Fruit fly (Drosophila melanogaster) whole organism, prepupa: ENCODE results near the gene Lgr4.

Experiments used
- CG10631 ChIP-seq: fragments of 200-800 bp; sonication (Bioruptor generic); optimal IDR thresholded peaks from 2 replicates; lab custom pipeline; 2016; ENCODE audit warnings: missing biosample characterization, missing genetic modification characterization
- CG10669 ChIP-seq: fragments of 200-800 bp; sonication (Bioruptor generic); optimal IDR thresholded peaks from 3 replicates; lab custom pipeline; 2018; ENCODE audit warnings: missing biosample characterization, mild to moderate bottlenecking, missing genetic modification characterization, moderate library complexity
- CG11294 ChIP-seq: fragments of 200-800 bp; sonication (Bioruptor generic); IDR thresholded peaks from 2 replicates; pipeline ENCODE4 v1.3.6; 2022; ENCODE audit warnings: missing biosample characterization, missing genetic modification characterization
- CG11762 ChIP-seq: fragments of 200-800 bp; sonication (Bioruptor generic); optimal IDR thresholded peaks from 3 replicates; lab custom pipeline; 2016; ENCODE audit warnings: missing biosample characterization, missing genetic modification characterization; ENCODE audit not compliant: insufficient read depth
- CG11902 ChIP-seq: fragments of 200-800 bp; sonication (Bioruptor generic); optimal IDR thresholded peaks from 3 replicates; lab custom pipeline; 2016; ENCODE audit warnings: missing biosample characterization, missing genetic modification characterization
- CG15336 ChIP-seq: fragments of 200-800 bp; sonication (Bioruptor generic); IDR thresholded peaks from 2 replicates; pipeline ENCODE4 v1.3.6; 2022; ENCODE audit warnings: missing biosample characterization, missing genetic modification characterization
- CG1621 ChIP-seq: fragments of 200-800 bp; sonication (Bioruptor generic); optimal IDR thresholded peaks from 3 replicates; lab custom pipeline; 2018; ENCODE audit warnings: missing biosample characterization, mild to moderate bottlenecking, missing genetic modification characterization
- CG3032 ChIP-seq: fragments of 200-800 bp; optimal IDR thresholded peaks from 2 replicates; lab custom pipeline; 2019; ENCODE audit warnings: missing biosample characterization, mild to moderate bottlenecking, missing genetic modification characterization, moderate library complexity
- CG31627 ChIP-seq: fragments of 200-800 bp; sonication (Bioruptor generic); optimal IDR thresholded peaks from 3 replicates; lab custom pipeline; 2016; ENCODE audit warnings: missing biosample characterization, missing genetic modification characterization
- CG32006 ChIP-seq: fragments of 200-800 bp; sonication (Bioruptor generic); optimal IDR thresholded peaks from 3 replicates; lab custom pipeline; 2017; ENCODE audit warnings: missing biosample characterization, mild to moderate bottlenecking, missing genetic modification characterization
- CG34406 ChIP-seq: fragments of 200-800 bp; sonication (Bioruptor generic); optimal IDR thresholded peaks from 3 replicates; lab custom pipeline; 2016; ENCODE audit warnings: missing biosample characterization, missing genetic modification characterization
- CG3919 ChIP-seq: fragments of 200-800 bp; sonication (Bioruptor generic); optimal IDR thresholded peaks from 3 replicates; lab custom pipeline; 2016; ENCODE audit warnings: missing biosample characterization, missing genetic modification characterization
- CG6163 ChIP-seq: fragments of 200-800 bp; sonication (Bioruptor generic); IDR thresholded peaks from 3 replicates; pipeline ENCODE4 v1.3.6; 2022; ENCODE audit warnings: missing biosample characterization, missing genetic modification characterization
- CG6792 ChIP-seq: fragments of 200-800 bp; sonication (Bioruptor generic); optimal IDR thresholded peaks from 3 replicates; lab custom pipeline; 2016; ENCODE audit warnings: missing biosample characterization, missing genetic modification characterization
- CG6854 ChIP-seq: fragments of 200-800 bp; sonication (Bioruptor generic); optimal IDR thresholded peaks from 2 replicates; lab custom pipeline; 2017; ENCODE audit warnings: missing biosample characterization, mild to moderate bottlenecking, missing genetic modification characterization
- CG7368 ChIP-seq: fragments of 200-800 bp; sonication (Bioruptor generic); optimal IDR thresholded peaks from 3 replicates; lab custom pipeline; 2016; ENCODE audit warnings: missing biosample characterization, missing genetic modification characterization
- CG8119 ChIP-seq: fragments of 200-800 bp; sonication (Bioruptor generic); IDR thresholded peaks from 3 replicates; pipeline ENCODE4 v1.3.6; 2022; ENCODE audit warnings: missing biosample characterization, missing genetic modification characterization
- CG8632 ChIP-seq: fragments of 200-800 bp; sonication (Bioruptor generic); optimal IDR thresholded peaks from 3 replicates; lab custom pipeline; 2016; ENCODE audit warnings: missing biosample characterization, missing genetic modification characterization
- CG9139 ChIP-seq: fragments of 200-800 bp; sonication (Bioruptor generic); optimal IDR thresholded peaks from 3 replicates; lab custom pipeline; 2017; ENCODE audit warnings: missing biosample characterization, mild to moderate bottlenecking, missing genetic modification characterization
- Eip93F ChIP-seq: fragments of 200-800 bp; sonication (Bioruptor generic); optimal IDR thresholded peaks from 2 replicates; lab custom pipeline; 2016; ENCODE audit warnings: missing biosample characterization, mild to moderate bottlenecking, missing genetic modification characterization
- Ets96B ChIP-seq: fragments of 200-800 bp; optimal IDR thresholded peaks from 2 replicates; lab custom pipeline; 2019; ENCODE audit warnings: missing biosample characterization, mild to moderate bottlenecking, missing genetic modification characterization, moderate library complexity
- Gug ChIP-seq: fragments of 200-800 bp; sonication (Bioruptor generic); IDR thresholded peaks from 2 replicates; pipeline ENCODE4 v1.3.6; 2022; ENCODE audit warnings: missing biosample characterization, missing genetic modification characterization
- Hr38 ChIP-seq: sonication (Bioruptor generic); optimal IDR thresholded peaks from 2 replicates; lab custom pipeline; 2016; ENCODE audit warnings: missing biosample characterization, missing genetic modification characterization
- Hr39 ChIP-seq: fragments of 200-800 bp; sonication (Bioruptor generic); optimal IDR thresholded peaks from 2 replicates; lab custom pipeline; 2016; ENCODE audit warnings: missing biosample characterization, missing genetic modification characterization
- Hr4 ChIP-seq: fragments of 200-800 bp; sonication (Bioruptor generic); optimal IDR thresholded peaks from 3 replicates; lab custom pipeline; 2016; ENCODE audit warnings: missing biosample characterization, missing genetic modification characterization
- Lpt ChIP-seq: fragments of 200-800 bp; sonication (Bioruptor generic); optimal IDR thresholded peaks from 3 replicates; lab custom pipeline; 2016; ENCODE audit warnings: missing biosample characterization, missing genetic modification characterization
- Met ChIP-seq: fragments of 200-800 bp; sonication (Bioruptor generic); optimal IDR thresholded peaks from 3 replicates; lab custom pipeline; 2016; ENCODE audit warnings: missing biosample characterization, missing genetic modification characterization
- OdsH ChIP-seq: fragments of 200-800 bp; sonication (Bioruptor generic); optimal IDR thresholded peaks from 3 replicates; lab custom pipeline; 2016; ENCODE audit warnings: missing biosample characterization, missing genetic modification characterization
- Sox14 ChIP-seq: fragments of 200-800 bp; sonication (Bioruptor generic); optimal IDR thresholded peaks from 3 replicates; lab custom pipeline; 2016; ENCODE audit warnings: missing biosample characterization, missing genetic modification characterization
- achi ChIP-seq: fragments of 200-800 bp; sonication (Bioruptor generic); optimal IDR thresholded peaks from 3 replicates; lab custom pipeline; 2016; ENCODE audit warnings: missing biosample characterization, missing genetic modification characterization
- acj6 ChIP-seq: fragments of 200-800 bp; sonication (Bioruptor generic); optimal IDR thresholded peaks from 3 replicates; lab custom pipeline; 2016; ENCODE audit warnings: missing biosample characterization, missing genetic modification characterization
- cyc ChIP-seq: fragments of 200-800 bp; sonication (Bioruptor generic); optimal IDR thresholded peaks from 3 replicates; lab custom pipeline; 2016; ENCODE audit warnings: missing biosample characterization, missing genetic modification characterization
- dac ChIP-seq: fragments of 200-800 bp; sonication (Bioruptor generic); optimal IDR thresholded peaks from 2 replicates; lab custom pipeline; 2017; ENCODE audit warnings: missing biosample characterization, mild to moderate bottlenecking, missing genetic modification characterization
- esn ChIP-seq: fragments of 200-800 bp; sonication (Bioruptor generic); optimal IDR thresholded peaks from 2 replicates; lab custom pipeline; 2016; ENCODE audit warnings: missing biosample characterization, mild to moderate bottlenecking, missing genetic modification characterization, moderate library complexity
- fd59A ChIP-seq: fragments of 200-800 bp; sonication (Bioruptor generic); optimal IDR thresholded peaks from 2 replicates; lab custom pipeline; 2017; ENCODE audit warnings: missing biosample characterization, mild to moderate bottlenecking, missing genetic modification characterization, missing genetic modification reagents
- fkh ChIP-seq: fragments of 200-800 bp; sonication (Bioruptor generic); optimal IDR thresholded peaks from 3 replicates; lab custom pipeline; 2017; ENCODE audit warnings: missing biosample characterization, mild to moderate bottlenecking, missing genetic modification characterization, moderate library complexity
- lz ChIP-seq: fragments of 200-800 bp; sonication (Bioruptor generic); optimal IDR thresholded peaks from 3 replicates; lab custom pipeline; 2016; ENCODE audit warnings: missing biosample characterization, missing genetic modification characterization
- pdm3 ChIP-seq: fragments of 200-800 bp; sonication (Bioruptor generic); optimal IDR thresholded peaks from 3 replicates; lab custom pipeline; 2016; ENCODE audit warnings: missing biosample characterization, missing genetic modification characterization
- salr ChIP-seq, 2 experiments: fragments of 200-800 bp; sonication (Bioruptor generic); optimal IDR thresholded peaks; 3 replicates each; lab custom pipeline; 2016 to 2018; ENCODE audit warnings: missing biosample characterization in 2 of 2, missing genetic modification characterization in 2 of 2, mild to moderate bottlenecking in 1 of 2
- spab ChIP-seq: fragments of 200-800 bp; sonication (Bioruptor generic); optimal IDR thresholded peaks from 2 replicates; lab custom pipeline; 2017; ENCODE audit warnings: missing biosample characterization, mild to moderate bottlenecking, missing genetic modification characterization, missing genetic modification reagents
- svp ChIP-seq: fragments of 200-800 bp; sonication (Bioruptor generic); peaks from one replicate; lab custom pipeline; 2016; ENCODE audit warnings: missing biosample characterization, missing genetic modification characterization
- topi ChIP-seq: fragments of 200-800 bp; sonication (Bioruptor generic); optimal IDR thresholded peaks from 3 replicates; lab custom pipeline; 2016; ENCODE audit warnings: missing biosample characterization, missing genetic modification characterization
- vri ChIP-seq: fragments of 200-800 bp; sonication (Bioruptor generic); optimal IDR thresholded peaks from 3 replicates; lab custom pipeline; 2016; ENCODE audit warnings: missing biosample characterization, mild to moderate bottlenecking, missing genetic modification characterization

Lgr4 gene

dm6 chrX:13127973-13128749, 60.8 kb downstream of the Lgr4 start (continued):
- TF ChIP-seq CG8119 (GFP tag; lab: Robert Waterston, UW) (peak; percentile 79; the same call in 2 of the 3 replicates), CG8632 (GFP tag; lab: Kevin White, UChicago) (peak; percentile 55), Met (peak; percentile 55), dac (no peak), CG6854 (GFP tag; lab: Kevin White, UChicago) (peak; percentile 23), topi (GFP tag; lab: Kevin White, UChicago) (peak; percentile 63), CG3919 (peak; percentile 64), CG32006 (GFP tag; lab: Kevin White, UChicago) (peak; percentile 51), CG11294 (GFP tag; lab: Robert Waterston, UW) (peak; percentile 30; the same call in 1 of the 2 replicates), vri (peak; percentile 42)
- TF ChIP-seq, all 60 proteins: peak for 52

dm6 chrX:13125559-13125958, 63.4 kb downstream of the Lgr4 start:
- no peak for TF ChIP-seq CG1621
- TF ChIP-seq dac = no peak
- no peak for TF ChIP-seq CG34406
- TF ChIP-seq CG6163 (GFP tag; lab: Robert Waterston, UW) = no peak
- TF ChIP-seq lz (GFP tag; lab: Kevin White, UChicago) = no peak
- no peak for TF ChIP-seq cyc (GFP tag; lab: Kevin White, UChicago)
- TF ChIP-seq CG11294 (GFP tag; lab: Robert Waterston, UW) = no peak
- TF ChIP-seq Lpt (GFP tag; lab: Kevin White, UChicago) = no peak
- no peak for TF ChIP-seq Hr39 (GFP tag; lab: Kevin White, UChicago)
- no peak for TF ChIP-seq Hr38 (GFP tag; lab: Kevin White, UChicago)

- TF ChIP-seq CG3919 = peak; percentile 2
- TF ChIP-seq CG11294 (GFP tag; lab: Robert Waterston, UW) = no peak
- peak; percentile 24 for TF ChIP-seq Met
- TF ChIP-seq CG11762 = no peak
- TF ChIP-seq CG32006 (GFP tag; lab: Kevin White, UChicago) = peak; percentile 57
- no peak for TF ChIP-seq Gug
- TF ChIP-seq esn (GFP tag; lab: Kevin White, UChicago) = no peak
- no peak for TF ChIP-seq CG11902 (GFP tag; lab: Kevin White, UChicago)
- TF ChIP-seq Eip93F = no peak
- peak; percentile 31 for TF ChIP-seq Ets96B (tag; lab: Kevin White, UChicago)
- no peak for TF ChIP-seq Hr38 (GFP tag; lab: Kevin White, UChicago)
- TF ChIP-seq acj6 = no peak
- TF ChIP-seq OdsH (GFP tag; lab: Kevin White, UChicago) = peak; percentile 27
- no peak for TF ChIP-seq fkh (GFP tag; lab: Kevin White, UChicago)
- TF ChIP-seq CG6854 (GFP tag; lab: Kevin White, UChicago) = peak; percentile 25
- no peak for TF ChIP-seq achi (GFP tag; lab: Kevin White, UChicago)
- no peak for TF ChIP-seq fd59A (GFP tag; lab: Kevin White, UChicago)
- peak; percentile 74 for TF ChIP-seq CG9139
- TF ChIP-seq CG31627 (GFP tag; lab: Kevin White, UChicago) = no peak
- no peak for TF ChIP-seq CG8632 (GFP tag; lab: Kevin White, UChicago)
- TF ChIP-seq Lpt (GFP tag; lab: Kevin White, UChicago) = no peak
- TF ChIP-seq svp = peak; percentile 70
- peak; percentile 33 for TF ChIP-seq CG3032 (tag; lab: Kevin White, UChicago)
- no peak for TF ChIP-seq CG15336 (GFP tag; lab: Robert Waterston, UW)
- no peak for TF ChIP-seq CG6792 (GFP tag; lab: Kevin White, UChicago)
- peak; percentile 13 for TF ChIP-seq CG34406
- peak; percentile 6 for TF ChIP-seq pdm3 (GFP tag; lab: Kevin White, UChicago)
- no peak for TF ChIP-seq vri
- TF ChIP-seq CG10631 (GFP tag; lab: Kevin White, UChicago) = no peak
- TF ChIP-seq CG10669 (GFP tag; lab: Kevin White, UChicago) = peak; percentile 35
- TF ChIP-seq spab (GFP tag; lab: Kevin White, UChicago) = peak; percentile 40
- TF ChIP-seq CG8119 (GFP tag; lab: Robert Waterston, UW) = no peak; the same call in 2 of the 3 replicates
- TF ChIP-seq salr (GFP tag; optimal IDR thresholded peaks at IDR 0.05; lab: Kevin White, UChicago) = peak in 1 of 2 experiments; percentile 15
- TF ChIP-seq Hr4 = peak; percentile 12
- peak; percentile 65; the same call in 2 of the 3 replicates for TF ChIP-seq CG6163 (GFP tag; lab: Robert Waterston, UW)
- no peak for TF ChIP-seq Sox14 (GFP tag; lab: Kevin White, UChicago)
- TF ChIP-seq lz (GFP tag; lab: Kevin White, UChicago) = peak; percentile 7
- TF ChIP-seq CG7368 (GFP tag; lab: Kevin White, UChicago) = no peak
These were observed 72.3 kb downstream of the Lgr4 start for dm6 chrX:13116438-13117243.
